Fruit fly (Drosophila melanogaster): ENCODE data around the gene CG34164.
A peak's percentile ranks its signal among the peaks of the same experiment; 100 is the strongest.

Gene CG34164

dm6 chr2L:12021193-12021592, 35.0 kb upstream of the CG34164 start (continued):
- TF ChIP-seq tll (GFP tag; optimal IDR thresholded peaks at IDR 0.05) (no peak), sima (GFP tag; optimal IDR thresholded peaks at IDR 0.05) (no peak), HLH54F (GFP tag; optimal IDR thresholded peaks at IDR 0.05) (peak; percentile 4), CG6689 (GFP tag; IDR thresholded peaks at IDR 0.05) (no peak), psq (GFP tag; optimal IDR thresholded peaks at IDR 0.05) (peak; percentile 46), CoRest (tag; optimal IDR thresholded peaks at IDR 0.05) (peak; percentile 64), D19B (GFP tag; optimal IDR thresholded peaks at IDR 0.05) (no peak), Scr (GFP tag; IDR thresholded peaks at IDR 0.05; ENCODE audit: partially characterized antibody) (no peak), nmo (GFP tag; optimal IDR thresholded peaks at IDR 0.05) (no peak), CG7745 (tag; optimal IDR thresholded peaks at IDR 0.05) (peak; percentile 71), Poxn (GFP tag; IDR thresholded peaks at IDR 0.05) (no peak), nerfin-2 (GFP tag; IDR thresholded peaks at IDR 0.05; ENCODE audit: partially characterized antibody) (no peak), unc-4 (GFP tag; IDR thresholded peaks at IDR 0.05; ENCODE audit: partially characterized antibody) (no peak), oc (tag; optimal IDR thresholded peaks at IDR 0.05) (no peak), pzg (GFP tag; optimal IDR thresholded peaks at IDR 0.05) (no peak), Myb (GFP tag; optimal IDR thresholded peaks at IDR 0.05) (no peak), Mad (GFP tag; optimal IDR thresholded peaks at IDR 0.05) (peak; percentile 40), CG10209 (GFP tag; optimal IDR thresholded peaks at IDR 0.05) (peak; percentile 83), ftz-f1 (GFP tag; optimal IDR thresholded peaks at IDR 0.05) (no peak), scrt (GFP tag; optimal IDR thresholded peaks at IDR 0.05) (peak; percentile 40), Dek (tag; optimal IDR thresholded peaks at IDR 0.05) (peak; percentile 68), Hr3 (GFP tag; optimal IDR thresholded peaks at IDR 0.05) (no peak), CG12219 (GFP tag; optimal IDR thresholded peaks at IDR 0.05) (peak; percentile 54), odd (GFP tag; optimal IDR thresholded peaks at IDR 0.05) (peak; percentile 71), Deaf1 (tag; optimal IDR thresholded peaks at IDR 0.05) (no peak), trem (tag; optimal IDR thresholded peaks at IDR 0.05) (no peak), CTCF (GFP tag; optimal IDR thresholded peaks at IDR 0.05) (no peak), schlank (tag; optimal IDR thresholded peaks at IDR 0.05) (peak; percentile 75), YL-1 (GFP tag; optimal IDR thresholded peaks at IDR 0.05) (peak; percentile 11), ci (GFP tag; IDR thresholded peaks at IDR 0.05) (peak; percentile 69; the same call in 1 of the 3 replicates), CG12744 (GFP tag; optimal IDR thresholded peaks at IDR 0.05) (peak; percentile 62), Spps (tag; optimal IDR thresholded peaks at IDR 0.05) (peak; percentile 23), CG10543 (GFP tag; optimal IDR thresholded peaks at IDR 0.05) (peak; percentile 80), so (GFP tag; IDR thresholded peaks at IDR 0.05) (peak; percentile 7; the same call in 2 of the 3 replicates), Hr39 (optimal IDR thresholded peaks at IDR 0.05) (no peak), lilli (GFP tag; optimal IDR thresholded peaks at IDR 0.05) (peak; percentile 26), CG15073 (GFP tag; optimal IDR thresholded peaks at IDR 0.05) (peak; percentile 19), CG13624 (GFP tag; optimal IDR thresholded peaks at IDR 0.05) (no peak), CG7963 (GFP tag; IDR thresholded peaks at IDR 0.05; ENCODE audit: partially characterized antibody) (no peak), slp2 (GFP tag; optimal IDR thresholded peaks at IDR 0.05) (no peak), z (GFP tag; IDR thresholded peaks at IDR 0.05) (0 out of 3 replicates have a peak, but pooled peaks have one; percentile 27), CG2116 (GFP tag; optimal IDR thresholded peaks at IDR 0.05) (peak; percentile 55), CG12942 (GFP tag; optimal IDR thresholded peaks at IDR 0.05) (peak; percentile 62), CG15696 (tag; optimal IDR thresholded peaks at IDR 0.05) (peak; percentile 68), tap (tag; optimal IDR thresholded peaks at IDR 0.05) (peak; percentile 41), sug (tag; optimal IDR thresholded peaks at IDR 0.05) (no peak), Chrac-16 (GFP tag; optimal IDR thresholded peaks at IDR 0.05) (no peak), CG14667 (GFP tag; IDR thresholded peaks at IDR 0.05) (no peak), CG12071 (GFP tag; optimal IDR thresholded peaks at IDR 0.05) (peak; percentile 73), fd64A (GFP tag; optimal IDR thresholded peaks at IDR 0.05) (peak; percentile 84), Trl (optimal IDR thresholded peaks at IDR 0.05) (no peak), Trl (GFP tag; optimal IDR thresholded peaks at IDR 0.05) (peak; percentile 61)
